Fruit fly (Drosophila melanogaster) whole organism, embryonic: ENCODE data around the gene mRpS10.

Source experiments
- Bteb2 ChIP-seq: fragments of 200-800 bp; sonication (Bioruptor generic); optimal IDR thresholded peaks from 2 replicates; lab custom pipeline; 2016; ENCODE audit warnings: missing biosample characterization, missing genetic modification characterization
- C15 ChIP-seq: fragments of 200-800 bp; sonication (Bioruptor generic); IDR thresholded peaks from 3 replicates; pipeline ENCODE4 v1.3.6; 2022; ENCODE audit warnings: missing biosample characterization, missing genetic modification characterization
- CG11560 ChIP-seq: fragments of 200-800 bp; sonication (Bioruptor generic); IDR thresholded peaks from 3 replicates; pipeline ENCODE4 v1.3.6; 2022; ENCODE audit warnings: missing biosample characterization, missing genetic modification characterization
- CG12236 ChIP-seq: fragments of 200-800 bp; sonication (Bioruptor generic); optimal IDR thresholded peaks from 2 replicates; lab custom pipeline; 2016; ENCODE audit warnings: missing biosample characterization, missing genetic modification characterization
- CG1529 ChIP-seq: fragments of 200-800 bp; sonication (Bioruptor generic); optimal IDR thresholded peaks from 3 replicates; lab custom pipeline; 2018; ENCODE audit warnings: missing biosample characterization, missing genetic modification characterization
- CG17385 ChIP-seq: fragments of 200-800 bp; sonication (Bioruptor generic); optimal IDR thresholded peaks from 3 replicates; lab custom pipeline; 2018; ENCODE audit warnings: missing biosample characterization, mild to moderate bottlenecking, missing genetic modification characterization
- CG17829 ChIP-seq: fragments of 200-800 bp; optimal IDR thresholded peaks from 2 replicates; lab custom pipeline; 2019; ENCODE audit warnings: missing biosample characterization, mild to moderate bottlenecking, missing genetic modification characterization, moderate library complexity
- CG18764 ChIP-seq: fragments of 200-800 bp; sonication (Bioruptor generic); optimal IDR thresholded peaks from 3 replicates; lab custom pipeline; 2016; ENCODE audit warnings: missing biosample characterization, missing genetic modification characterization
- CG3163 ChIP-seq: fragments of 200-800 bp; sonication (Bioruptor generic); optimal IDR thresholded peaks from 3 replicates; lab custom pipeline; 2016; ENCODE audit warnings: missing biosample characterization, missing genetic modification characterization
- CG33213 ChIP-seq: fragments of 200-800 bp; sonication (Bioruptor generic); optimal IDR thresholded peaks from 3 replicates; lab custom pipeline; 2016; ENCODE audit warnings: missing biosample characterization, missing genetic modification characterization
- CG34224 ChIP-seq: fragments of 200-800 bp; sonication (Bioruptor generic); IDR thresholded peaks from 3 replicates; pipeline ENCODE4 v1.3.6; 2022; ENCODE audit warnings: missing biosample characterization, missing genetic modification characterization; ENCODE audit not compliant: partially characterized antibody
- CG9797 ChIP-seq: fragments of 200-800 bp; sonication (Bioruptor generic); optimal IDR thresholded peaks from 3 replicates; lab custom pipeline; 2018; ENCODE audit warnings: missing biosample characterization, mild to moderate bottlenecking, missing genetic modification characterization
- CG9876 ChIP-seq: fragments of 200-800 bp; sonication (Bioruptor generic); optimal IDR thresholded peaks from 2 replicates; lab custom pipeline; 2016; ENCODE audit warnings: missing biosample characterization, missing genetic modification characterization
- Dref ChIP-seq: fragments of 200-800 bp; sonication (Bioruptor generic); IDR thresholded peaks from 2 replicates; pipeline ENCODE4 v1.3.6; 2022; ENCODE audit warnings: missing biosample characterization, missing genetic modification characterization
- Eip74EF ChIP-seq, 2 experiments: fragments of 200-800 bp in 1 of 2; fragments of >200 bp in 1 of 2; sonication (Bioruptor generic) in 1 of 2; optimal IDR thresholded peaks; 2 replicates each; lab custom pipeline; 2017 to 2019; ENCODE audit warnings: missing biosample characterization in 2 of 2, missing genetic modification characterization in 2 of 2, mild to moderate bottlenecking in 1 of 2, moderate library complexity in 1 of 2
- H15 ChIP-seq: fragments of 200-800 bp; sonication (Bioruptor generic); IDR thresholded peaks from 3 replicates; pipeline ENCODE4 v1.3.6; 2022; ENCODE audit warnings: missing biosample characterization, missing genetic modification characterization
- HLHmδ ChIP-seq: fragments of 200-800 bp; sonication (Bioruptor generic); optimal IDR thresholded peaks from 2 replicates; lab custom pipeline; 2018; ENCODE audit warnings: missing biosample characterization, mild to moderate bottlenecking, missing genetic modification characterization, moderate library complexity
- Hand ChIP-seq: fragments of 200-800 bp; sonication (Bioruptor generic); optimal IDR thresholded peaks from 2 replicates; lab custom pipeline; 2017; ENCODE audit warnings: mild to moderate bottlenecking, missing biosample characterization, missing genetic modification reagents, missing genetic modification characterization
- HmgZ ChIP-seq: fragments of 200-800 bp; sonication (Bioruptor generic); optimal IDR thresholded peaks from 2 replicates; lab custom pipeline; 2018; ENCODE audit warnings: missing biosample characterization, mild to moderate bottlenecking, missing genetic modification characterization
- Hr78 ChIP-seq, 2 experiments: fragments of 200-800 bp in 1 of 2; fragments of >200 bp in 1 of 2; sonication (Bioruptor generic) in 1 of 2; optimal IDR thresholded peaks; 2 replicates each; lab custom pipeline; 2017 to 2019; ENCODE audit warnings: missing biosample characterization in 2 of 2, missing genetic modification characterization in 2 of 2, mild to moderate bottlenecking in 1 of 2, moderate library complexity in 1 of 2
- MESR4 ChIP-seq: fragments of 200-800 bp; sonication (Bioruptor generic); optimal IDR thresholded peaks from 2 replicates; lab custom pipeline; 2018; ENCODE audit warnings: missing biosample characterization, mild to moderate bottlenecking, missing genetic modification characterization, moderate library complexity
- MTF-1 ChIP-seq: fragments of 200-800 bp; sonication (Bioruptor generic); optimal IDR thresholded peaks from 2 replicates; lab custom pipeline; 2018; ENCODE audit warnings: missing biosample characterization, mild to moderate bottlenecking, missing genetic modification characterization, borderline replicate concordance
- NC2β ChIP-seq: fragments of 200-800 bp; sonication (Bioruptor generic); optimal IDR thresholded peaks from 2 replicates; lab custom pipeline; 2016; ENCODE audit warnings: missing biosample characterization, missing genetic modification characterization
- Nf-YA ChIP-seq: fragments of 200-800 bp; sonication (Bioruptor generic); IDR thresholded peaks from 2 replicates; pipeline ENCODE4 v1.3.6; 2022; ENCODE audit warnings: missing biosample characterization, missing genetic modification characterization
- Nf-YC ChIP-seq: fragments of 200-800 bp; optimal IDR thresholded peaks from 3 replicates; lab custom pipeline; 2019; ENCODE audit warnings: missing biosample characterization, mild to moderate bottlenecking, missing genetic modification characterization, moderate library complexity
- Opbp ChIP-seq: fragments of 200-800 bp; sonication (Bioruptor generic); IDR thresholded peaks from 3 replicates; pipeline ENCODE4 v1.3.6; 2022; ENCODE audit warnings: missing biosample characterization, missing genetic modification characterization; ENCODE audit not compliant: partially characterized antibody
- Sin3A ChIP-seq: fragments of >200 bp; optimal IDR thresholded peaks from 2 replicates; lab custom pipeline; 2018
- Sox100B ChIP-seq: fragments of 200-800 bp; sonication (Bioruptor generic); optimal IDR thresholded peaks from 3 replicates; lab custom pipeline; 2018; ENCODE audit warnings: missing biosample characterization, mild to moderate bottlenecking, missing genetic modification characterization
- Spps ChIP-seq: fragments of 200-800 bp; sonication (Bioruptor generic); optimal IDR thresholded peaks from 2 replicates; lab custom pipeline; 2018; ENCODE audit warnings: missing biosample characterization, mild to moderate bottlenecking, missing genetic modification characterization
- ac ChIP-seq: fragments of 200-800 bp; sonication (Bioruptor generic); optimal IDR thresholded peaks from 3 replicates; lab custom pipeline; 2017; ENCODE audit warnings: missing biosample characterization, mild to moderate bottlenecking, missing genetic modification characterization
- al ChIP-seq: fragments of 200-800 bp; sonication (Bioruptor generic); IDR thresholded peaks from 2 replicates; pipeline ENCODE4 v1.3.6; 2022; ENCODE audit warnings: missing biosample characterization, missing genetic modification characterization
- bab2 ChIP-seq: fragments of 200-800 bp; sonication (Bioruptor generic); optimal IDR thresholded peaks from 2 replicates; lab custom pipeline; 2016; ENCODE audit warnings: missing biosample characterization, missing genetic modification characterization
- bowl ChIP-seq: fragments of 200-800 bp; sonication (Bioruptor generic); IDR thresholded peaks from 2 replicates; pipeline ENCODE4 v1.3.6; 2022; ENCODE audit warnings: missing biosample characterization, missing genetic modification characterization
- croc ChIP-seq: fragments of 200-800 bp; sonication (Bioruptor generic); conservative IDR thresholded peaks from 3 replicates; pipeline ENCODE4 v1.3.6; 2022; ENCODE audit warnings: missing biosample characterization, missing genetic modification characterization
- crp ChIP-seq, 2 experiments: fragments of 200-800 bp; sonication (Bioruptor generic); optimal IDR thresholded peaks; 2 replicates in 1 of 2; 3 replicates in 1 of 2; lab custom pipeline; 2017; ENCODE audit warnings: missing biosample characterization in 2 of 2, missing genetic modification characterization in 2 of 2, mild to moderate bottlenecking in 1 of 2, moderate library complexity in 1 of 2
- eve ChIP-seq, 2 experiments: fragments of >200 bp; optimal IDR thresholded peaks; 2 replicates each; lab custom pipeline; 2017; ENCODE audit warnings: missing biosample characterization in 2 of 2, missing genetic modification characterization in 2 of 2
- gem ChIP-seq: fragments of 200-800 bp; sonication (Bioruptor generic); optimal IDR thresholded peaks from 2 replicates; lab custom pipeline; 2019; ENCODE audit warnings: missing biosample characterization, mild to moderate bottlenecking, missing genetic modification characterization, moderate library complexity
- grau ChIP-seq: fragments of 200-800 bp; optimal IDR thresholded peaks from 3 replicates; lab custom pipeline; 2019; ENCODE audit warnings: missing biosample characterization, mild to moderate bottlenecking, missing genetic modification characterization, moderate library complexity
- gsb ChIP-seq: fragments of 200-800 bp; sonication (Bioruptor generic); IDR thresholded peaks from 2 replicates; pipeline ENCODE4 v1.3.6; 2022; ENCODE audit warnings: missing biosample characterization, missing genetic modification characterization
- kay ChIP-seq: fragments of 200-800 bp; sonication (Bioruptor generic); optimal IDR thresholded peaks from 2 replicates; lab custom pipeline; 2016; ENCODE audit warnings: missing biosample characterization, missing genetic modification characterization
- mam ChIP-seq: fragments of 200-800 bp; sonication (Bioruptor generic); optimal IDR thresholded peaks from 3 replicates; lab custom pipeline; 2016; ENCODE audit warnings: missing biosample characterization, missing genetic modification characterization
- pho ChIP-seq: fragments of 200-800 bp; sonication (Bioruptor generic); optimal IDR thresholded peaks from 2 replicates; lab custom pipeline; 2016; ENCODE audit warnings: missing biosample characterization, missing genetic modification characterization
- run ChIP-seq: fragments of 200-800 bp; sonication (Bioruptor generic); optimal IDR thresholded peaks from 3 replicates; lab custom pipeline; 2018; ENCODE audit warnings: missing biosample characterization, mild to moderate bottlenecking, missing genetic modification characterization
- scrt ChIP-seq: fragments of 200-800 bp; sonication (Bioruptor generic); optimal IDR thresholded peaks from 2 replicates; lab custom pipeline; 2018; ENCODE audit warnings: missing biosample characterization, mild to moderate bottlenecking, missing genetic modification characterization, moderate library complexity
- shn ChIP-seq: fragments of 200-800 bp; sonication (Bioruptor generic); optimal IDR thresholded peaks from 3 replicates; lab custom pipeline; 2016; ENCODE audit warnings: missing biosample characterization, missing genetic modification characterization
- sob ChIP-seq: fragments of 200-800 bp; sonication (Bioruptor generic); IDR thresholded peaks from 2 replicates; pipeline ENCODE4 v1.3.6; 2022; ENCODE audit warnings: missing biosample characterization, missing genetic modification characterization
- sr ChIP-seq: fragments of 200-800 bp; sonication (Bioruptor generic); IDR thresholded peaks from 3 replicates; pipeline ENCODE4 v1.3.6; 2022; ENCODE audit warnings: missing biosample characterization, missing genetic modification characterization
- stc ChIP-seq: fragments of 200-800 bp; sonication (Bioruptor generic); IDR thresholded peaks from 2 replicates; pipeline ENCODE4 v1.3.6; 2022; ENCODE audit warnings: missing biosample characterization, missing genetic modification characterization
- z ChIP-seq: fragments of 200-800 bp; sonication (Bioruptor generic); IDR thresholded peaks from 3 replicates; pipeline ENCODE4 v1.3.6; 2022; ENCODE audit warnings: missing biosample characterization, missing genetic modification characterization

mRpS10 gene

dm6 chr3R:15196134-15197034 lies 33.1 kb upstream of the mRpS10 start, which contains the start of the genes Kpc1 and CG42542 (continued):
- peak; percentile 68 for TF ChIP-seq pho
- no peak for TF ChIP-seq gsb (GFP tag; lab: Robert Waterston, UW)
- TF ChIP-seq Hr78 (GFP tag; optimal IDR thresholded peaks at IDR 0.05; lab: Kevin White, UChicago): no peak
- peak; percentile 46 for TF ChIP-seq Dref (GFP tag; lab: Robert Waterston, UW)
- TF ChIP-seq HmgZ: peak; percentile 84
- 0 out of 2 replicates have a peak, but pooled peaks have one; percentile 39 for TF ChIP-seq bowl (GFP tag; lab: Robert Waterston, UW)
- peak; percentile 71 for TF ChIP-seq mam (GFP tag; lab: Kevin White, UChicago)
- TF ChIP-seq H15: 0 out of 3 replicates have a peak, but pooled peaks have one; percentile 42
- peak; percentile 54 for TF ChIP-seq CG33213 (GFP tag; lab: Kevin White, UChicago)
- peak; percentile 92; the same call in 2 of the 3 replicates for TF ChIP-seq CG34224 (GFP tag; lab: Robert Waterston, UW)
- no peak for TF ChIP-seq CG11560 (tag; lab: Robert Waterston, UW)
- peak; percentile 33 for TF ChIP-seq Hand (GFP tag; lab: Kevin White, UChicago)
- TF ChIP-seq CG9797: peak; percentile 36
- TF ChIP-seq croc (GFP tag; lab: Robert Waterston, UW): peak; percentile 33; the same call in 2 of the 3 replicates
- no peak for TF ChIP-seq Nf-YC (tag; lab: Kevin White, UChicago)
- TF ChIP-seq C15 (GFP tag; lab: Robert Waterston, UW): no peak
- TF ChIP-seq NC2β (GFP tag; lab: Kevin White, UChicago): peak; percentile 41
- TF ChIP-seq MTF-1 (GFP tag; lab: Kevin White, UChicago): peak; percentile 60
- TF ChIP-seq CG3163 (GFP tag; lab: Kevin White, UChicago): peak; percentile 54
- peak; percentile 63 for TF ChIP-seq HLHmδ (GFP tag; lab: Kevin White, UChicago)
- TF ChIP-seq Eip74EF (GFP tag; optimal IDR thresholded peaks at IDR 0.05; lab: Kevin White, UChicago): no peak
- TF ChIP-seq Nf-YA (GFP tag; lab: Robert Waterston, UW): no peak
- no peak for TF ChIP-seq Spps (tag; lab: Kevin White, UChicago)
- TF ChIP-seq shn (GFP tag; lab: Kevin White, UChicago): peak; percentile 70
- peak; percentile 83 for TF ChIP-seq CG17829 (tag; lab: Kevin White, UChicago)
- TF ChIP-seq run (tag; lab: Kevin White, UChicago): no peak
- TF ChIP-seq CG18764 (GFP tag; lab: Kevin White, UChicago): peak; percentile 63
- TF ChIP-seq Sin3A (lab: Kevin White, UChicago): peak; percentile 89
- TF ChIP-seq MESR4 (GFP tag; lab: Kevin White, UChicago): peak; percentile 84
- peak; percentile 27; the same call in 1 of the 2 replicates for TF ChIP-seq al (GFP tag; lab: Robert Waterston, UW)
- no peak for TF ChIP-seq z
- TF ChIP-seq Opbp (GFP tag; lab: Robert Waterston, UW): peak; percentile 82
- peak; percentile 72 for TF ChIP-seq grau (tag; lab: Kevin White, UChicago)
- peak; percentile 71 for TF ChIP-seq Bteb2 (GFP tag; lab: Kevin White, UChicago)
- peak; percentile 23 for TF ChIP-seq CG17385 (GFP tag; lab: Kevin White, UChicago)
- TF ChIP-seq gem (tag; lab: Kevin White, UChicago): no peak
- peak; percentile 35 for TF ChIP-seq scrt (GFP tag; lab: Kevin White, UChicago)
- peak; percentile 48; the same call in 1 of the 3 replicates for TF ChIP-seq sr (GFP tag; lab: Robert Waterston, UW)
- TF ChIP-seq crp (GFP tag; optimal IDR thresholded peaks at IDR 0.05; lab: Kevin White, UChicago): peak; percentile 63 to 90
- no peak for TF ChIP-seq CG1529 (GFP tag; lab: Kevin White, UChicago)
- TF ChIP-seq ac: no peak
- peak; percentile 87 for TF ChIP-seq sob
- TF ChIP-seq CG12236: peak; percentile 33
- TF ChIP-seq Sox100B: no peak
- peak; percentile 38 for TF ChIP-seq bab2 (GFP tag; lab: Kevin White, UChicago)
- TF ChIP-seq CG9876: peak; percentile 55
- TF ChIP-seq stc (GFP tag; lab: Robert Waterston, UW): no peak
- peak; percentile 56 for TF ChIP-seq kay
- no peak for TF ChIP-seq eve (GFP tag; optimal IDR thresholded peaks at IDR 0.05; lab: Kevin White, UChicago)
